Fruit fly (Drosophila melanogaster): ENCODE data around the gene CG45099.

Gene CG45099

dm6 chr3R:22022623-22023022 lies 11.5 kb downstream of the CG45099 start:
- TF ChIP-seq fru (GFP tag; optimal IDR thresholded peaks at IDR 0.05) (no peak), br (GFP tag; optimal IDR thresholded peaks at IDR 0.05) (no peak), Hr78 (GFP tag; optimal IDR thresholded peaks at IDR 0.05) (no peak), Sp1 (GFP tag; optimal IDR thresholded peaks at IDR 0.05) (no peak), Rel (GFP tag; optimal IDR thresholded peaks at IDR 0.05) (no peak), Rel (tag; optimal IDR thresholded peaks at IDR 0.05) (no peak), pan (optimal IDR thresholded peaks at IDR 0.05) (no peak), Hnf4 (GFP tag; optimal IDR thresholded peaks at IDR 0.05) (no peak), woc (GFP tag; optimal IDR thresholded peaks at IDR 0.05) (no peak), CG9705 (GFP tag; optimal IDR thresholded peaks at IDR 0.05) (no peak), foxo (GFP tag; optimal IDR thresholded peaks at IDR 0.05) (no peak), Jra (GFP tag; optimal IDR thresholded peaks at IDR 0.05) (no peak), HLH106 (tag; optimal IDR thresholded peaks at IDR 0.05) (no peak), tai (GFP tag; optimal IDR thresholded peaks at IDR 0.05) (no peak), jim (GFP tag; optimal IDR thresholded peaks at IDR 0.05) (no peak), sv (GFP tag; optimal IDR thresholded peaks at IDR 0.05) (no peak), usp (GFP tag; optimal IDR thresholded peaks at IDR 0.05) (no peak), dmrt93B (GFP tag; optimal IDR thresholded peaks at IDR 0.05) (no peak)

- TF ChIP-seq Rel (GFP tag; optimal IDR thresholded peaks at IDR 0.05) = no peak
- peak; percentile 63 for TF ChIP-seq Rel (tag; optimal IDR thresholded peaks at IDR 0.05)
- peak in 1 of 2 experiments; percentile 78 for TF ChIP-seq foxo (GFP tag; optimal IDR thresholded peaks at IDR 0.05)
- peak; percentile 59 for TF ChIP-seq ey (GFP tag; optimal IDR thresholded peaks at IDR 0.05)
- TF ChIP-seq rgr (GFP tag; optimal IDR thresholded peaks at IDR 0.05) = peak; percentile 73
- TF ChIP-seq Hr83 (GFP tag; optimal IDR thresholded peaks at IDR 0.05; ENCODE audit: poor library complexity, severe bottlenecking) = peak; percentile 93
- no peak for TF ChIP-seq HLH106 (tag; optimal IDR thresholded peaks at IDR 0.05)
- peak; percentile 79 for TF ChIP-seq Jra (GFP tag; optimal IDR thresholded peaks at IDR 0.05)
- peak; percentile 74 for TF ChIP-seq fru (GFP tag; optimal IDR thresholded peaks at IDR 0.05)
- no peak for TF ChIP-seq pan (optimal IDR thresholded peaks at IDR 0.05)
- peak; percentile 30 for TF ChIP-seq Myc (optimal IDR thresholded peaks at IDR 0.05)
- TF ChIP-seq sv (GFP tag; optimal IDR thresholded peaks at IDR 0.05) = peak; percentile 70
- TF ChIP-seq CrebA (GFP tag; optimal IDR thresholded peaks at IDR 0.05; ENCODE audit: borderline replicate concordance) = no peak
- no peak for TF ChIP-seq brk (GFP tag; optimal IDR thresholded peaks at IDR 0.05)
- peak; percentile 81 for TF ChIP-seq woc (GFP tag; optimal IDR thresholded peaks at IDR 0.05)
- TF ChIP-seq OdsH (GFP tag; optimal IDR thresholded peaks at IDR 0.05) = peak; percentile 36
- peak; percentile 35 for TF ChIP-seq psq (GFP tag; optimal IDR thresholded peaks at IDR 0.05)
- peak; percentile 48 for TF ChIP-seq CG9705 (GFP tag; optimal IDR thresholded peaks at IDR 0.05)
- TF ChIP-seq dsf (GFP tag; optimal IDR thresholded peaks at IDR 0.05; ENCODE audit: borderline replicate concordance) = no peak
- TF ChIP-seq br (GFP tag; optimal IDR thresholded peaks at IDR 0.05) = peak; percentile 55
- peak; percentile 72 for TF ChIP-seq h (GFP tag; optimal IDR thresholded peaks at IDR 0.05)
Measured at dm6 chr3R:22018777-22019420, 15.2 kb downstream of the CG45099 start, which contains the start of gene Idh3b. TSS of gene Idh3b (minus strand) at chr3R:22019382.

- TF ChIP-seq woc (GFP tag; optimal IDR thresholded peaks at IDR 0.05) (no peak), N (GFP tag; optimal IDR thresholded peaks at IDR 0.05) (no peak), Dif (GFP tag; optimal IDR thresholded peaks at IDR 0.05; ENCODE audit: partially characterized antibody) (no peak), rgr (GFP tag; optimal IDR thresholded peaks at IDR 0.05) (no peak), Abd-B (GFP tag; optimal IDR thresholded peaks at IDR 0.05) (no peak), CG32264 (GFP tag; optimal IDR thresholded peaks at IDR 0.05) (no peak), tai (GFP tag; optimal IDR thresholded peaks at IDR 0.05) (no peak)
Measured at dm6 chr3R:22014397-22014796, 19.7 kb downstream of the CG45099 start, which contains the start of gene Theg. TSS of gene Theg (plus strand) at chr3R:22014697.

DNA sequence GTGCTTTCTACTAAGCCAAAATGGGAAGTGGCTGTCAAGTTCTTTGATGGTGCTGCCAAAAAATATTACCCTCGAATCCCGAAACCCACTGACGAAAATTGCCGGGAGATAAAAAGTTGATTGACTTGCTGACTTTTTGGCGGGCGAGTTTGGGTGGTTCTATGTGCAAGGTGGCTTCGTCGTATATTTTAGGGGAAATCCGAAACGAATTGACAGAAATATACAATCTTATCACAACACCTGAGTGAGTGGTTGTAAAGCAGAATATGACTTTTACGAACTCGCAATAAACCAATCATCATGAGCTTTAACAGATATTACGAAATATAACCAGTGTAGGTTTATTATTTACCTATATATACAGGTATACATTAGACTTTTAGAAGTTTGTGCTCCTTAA lies 30.6 kb downstream of the CG45099 start:
- TF ChIP-seq Rel (GFP tag; optimal IDR thresholded peaks at IDR 0.05) (no peak), Rel (tag; optimal IDR thresholded peaks at IDR 0.05) (peak; percentile 84), brk (GFP tag; optimal IDR thresholded peaks at IDR 0.05) (no peak)

- TF ChIP-seq CrebA (GFP tag; optimal IDR thresholded peaks at IDR 0.05; ENCODE audit: borderline replicate concordance) (no peak), psq (GFP tag; optimal IDR thresholded peaks at IDR 0.05) (no peak), lola (GFP tag; optimal IDR thresholded peaks at IDR 0.05) (no peak), woc (GFP tag; optimal IDR thresholded peaks at IDR 0.05) (no peak), ey (GFP tag; optimal IDR thresholded peaks at IDR 0.05) (no peak), h (GFP tag; optimal IDR thresholded peaks at IDR 0.05) (no peak)
Measured at dm6 chr3R:21999641-22000040, 34.4 kb downstream of the CG45099 start.
